Worm (Caenorhabditis elegans) whole organism, midembryonic: ENCODE measurements around the gene gmap-2.

ENCODE experiments used
- T22C8.4 ChIP-seq: fragments of 200-800 bp; sonication (Bioruptor generic); IDR thresholded peaks from 2 replicates; pipeline ENCODE4 v1.3.6; 2022; ENCODE audit warnings: missing genetic modification characterization, missing compliant biosample characterization
- cog-1 ChIP-seq: sonication (generic microtip); optimal IDR thresholded peaks from 2 replicates; lab custom pipeline; 2016; ENCODE audit warnings: missing genetic modification characterization, missing compliant biosample characterization
- flt-1 ChIP-seq: fragments of 200-800 bp; sonication (Bioruptor generic); IDR thresholded peaks from 2 replicates; pipeline ENCODE4 v1.3.6; 2022; ENCODE audit warnings: missing genetic modification characterization, missing compliant biosample characterization
- med-1 ChIP-seq: sonication (generic microtip); optimal IDR thresholded peaks from 2 replicates; lab custom pipeline; 2017; ENCODE audit warnings: missing genetic modification characterization, mild to moderate bottlenecking, missing compliant biosample characterization, antibody characterized with exemption, missing genetic modification reagents; ENCODE audit not compliant: insufficient read depth
- ref-1 ChIP-seq: fragments of 200-800 bp; sonication (Bioruptor generic); conservative IDR thresholded peaks from 2 replicates; pipeline ENCODE4 v1.3.6; 2022; ENCODE audit warnings: missing genetic modification reagents, missing genetic modification characterization, missing compliant biosample characterization
- tab-1 ChIP-seq: fragments of 200-800 bp; sonication (Bioruptor generic); IDR thresholded peaks from 2 replicates; pipeline ENCODE4 v1.3.6; 2022; ENCODE audit warnings: missing genetic modification characterization, missing compliant biosample characterization
- ztf-23 ChIP-seq: fragments of 200-800 bp; sonication (Bioruptor generic); IDR thresholded peaks from 2 replicates; pipeline ENCODE4 v1.3.6; 2022; ENCODE audit warnings: missing genetic modification reagents, missing genetic modification characterization, missing compliant biosample characterization
- ztf-29 ChIP-seq: fragments of 200-800 bp; sonication (Bioruptor generic); IDR thresholded peaks from 2 replicates; pipeline ENCODE4 v1.3.6; 2022; ENCODE audit warnings: missing genetic modification reagents, missing genetic modification characterization, missing compliant biosample characterization

DNA sequence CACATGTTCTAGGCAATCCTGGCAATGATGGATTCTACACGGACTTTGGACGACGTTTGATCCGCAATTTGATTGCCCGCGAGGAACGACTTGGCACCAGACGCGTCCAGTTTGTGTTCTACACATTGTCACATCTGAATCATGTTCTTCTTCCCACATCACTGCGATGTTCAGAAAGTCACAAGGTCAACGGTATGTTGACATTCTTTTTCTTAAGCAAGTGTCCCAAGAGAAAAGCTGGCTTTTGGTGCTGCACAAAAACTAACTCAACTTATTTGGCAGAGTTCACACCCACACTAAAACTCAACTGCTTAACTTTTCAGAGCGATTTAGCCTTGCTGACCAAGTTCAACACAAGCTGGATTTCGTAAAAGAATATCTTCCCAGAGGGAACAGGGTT, 35.5 kb upstream of the gmap-2 start:
- TF ChIP-seq ztf-23: no peak
- TF ChIP-seq med-1 (GFP tag; lab: Kevin White, UChicago): no peak
- TF ChIP-seq tab-1 (GFP tag; lab: Robert Waterston, UW): no peak
- no peak for TF ChIP-seq ztf-29 (GFP tag; lab: Robert Waterston, UW)
- no peak for TF ChIP-seq flt-1 (GFP tag; lab: Robert Waterston, UW)
- no peak for TF ChIP-seq cog-1 (tag; lab: Kevin White, UChicago)
- TF ChIP-seq ref-1 (GFP tag; lab: Robert Waterston, UW): no peak
- TF ChIP-seq T22C8.4 (GFP tag; lab: Robert Waterston, UW): no peak
